Worm (Caenorhabditis elegans): ENCODE results near the gene pqe-1.

DNA sequence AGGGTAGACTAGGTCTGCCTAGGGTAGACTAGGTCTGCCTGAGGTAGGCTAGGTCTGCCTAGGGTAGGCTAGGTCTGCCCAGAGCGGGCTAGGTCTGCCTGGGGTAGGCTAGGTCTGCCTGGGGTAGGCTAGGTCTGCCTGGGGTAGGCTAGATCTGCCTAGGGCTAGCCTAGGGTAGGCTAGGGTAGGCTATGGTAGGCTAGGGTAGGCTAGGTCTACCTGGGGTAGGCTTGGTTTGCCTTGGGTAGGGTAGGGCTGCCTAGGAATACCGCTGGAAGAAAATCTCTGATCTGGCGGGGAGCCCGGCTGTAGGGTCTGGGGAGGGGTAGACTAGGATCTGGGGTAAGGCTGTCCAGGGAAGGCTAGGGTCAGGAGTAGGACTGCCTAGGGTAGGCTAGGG, 25.6 kb upstream of the pqe-1 start:
- TF ChIP-seq tbx-2 (tag; optimal IDR thresholded peaks at IDR 0.05) = no peak
- TF ChIP-seq nhr-25 (tag; optimal IDR thresholded peaks at IDR 0.05) = no peak
- no peak for TF ChIP-seq pha-4 (tag; optimal IDR thresholded peaks at IDR 0.05)
- TF ChIP-seq nfya-1 (tag; optimal IDR thresholded peaks at IDR 0.05; ENCODE audit: insufficient read depth) = no peak

Measured in whole organism, L3 larva.